Worm (Caenorhabditis elegans): ENCODE data around the gene mtl-1.

mtl-1 gene

ce11 chrV:6683282-6683681 is 8.4 kb downstream of the mtl-1 start:
- TF ChIP-seq mab-5 (tag; optimal IDR thresholded peaks at IDR 0.05): no peak
- TF ChIP-seq zag-1 (tag; optimal IDR thresholded peaks at IDR 0.05): no peak
- TF ChIP-seq ama-1 (optimal IDR thresholded peaks at IDR 0.05): no peak
- no peak for TF ChIP-seq nhr-6 (tag; optimal IDR thresholded peaks at IDR 0.05)
- TF ChIP-seq ztf-4 (tag; optimal IDR thresholded peaks at IDR 0.05): no peak
- no peak for TF ChIP-seq nhr-12 (tag; optimal IDR thresholded peaks at IDR 0.05)
- no peak for TF ChIP-seq ceh-16 (tag; optimal IDR thresholded peaks at IDR 0.05)
- TF ChIP-seq Y55F3AM.14 (GFP tag; optimal IDR thresholded peaks at IDR 0.05): no peak
- no peak for TF ChIP-seq peb-1 (tag; optimal IDR thresholded peaks at IDR 0.05)
- TF ChIP-seq lin-11 (tag; optimal IDR thresholded peaks at IDR 0.05): no peak
- TF ChIP-seq nhr-23 (tag; optimal IDR thresholded peaks at IDR 0.05): no peak
- no peak for TF ChIP-seq F13H6.1 (tag; optimal IDR thresholded peaks at IDR 0.05)
- no peak for TF ChIP-seq ZK546.5 (tag; optimal IDR thresholded peaks at IDR 0.05)
- no peak for TF ChIP-seq nhr-25 (tag; optimal IDR thresholded peaks at IDR 0.05)
- TF ChIP-seq nhr-237 (tag; optimal IDR thresholded peaks at IDR 0.05): no peak
- no peak for TF ChIP-seq alr-1 (tag; optimal IDR thresholded peaks at IDR 0.05)
- no peak for TF ChIP-seq R02D3.7 (tag; optimal IDR thresholded peaks at IDR 0.05)
- no peak for TF ChIP-seq sma-9 (GFP tag; optimal IDR thresholded peaks at IDR 0.05)
- no peak for TF ChIP-seq sma-9 (tag; optimal IDR thresholded peaks at IDR 0.05)
- TF ChIP-seq mdl-1 (tag; optimal IDR thresholded peaks at IDR 0.05): no peak

- TF ChIP-seq nhr-6 (tag; optimal IDR thresholded peaks at IDR 0.05) (no peak), nhr-23 (tag; optimal IDR thresholded peaks at IDR 0.05) (no peak), ztf-4 (tag; optimal IDR thresholded peaks at IDR 0.05) (no peak), lin-11 (tag; optimal IDR thresholded peaks at IDR 0.05) (no peak), F13H6.1 (tag; optimal IDR thresholded peaks at IDR 0.05) (no peak), lin-13 (GFP tag; optimal IDR thresholded peaks at IDR 0.05) (no peak), egl-27 (tag; optimal IDR thresholded peaks at IDR 0.05) (no peak), sem-4 (tag; optimal IDR thresholded peaks at IDR 0.05) (no peak), lin-39 (tag; optimal IDR thresholded peaks at IDR 0.05) (no peak), mab-5 (tag; optimal IDR thresholded peaks at IDR 0.05) (no peak), elt-1 (tag; optimal IDR thresholded peaks at IDR 0.05) (no peak), nhr-77 (tag; optimal IDR thresholded peaks at IDR 0.05) (no peak), Y55F3AM.14 (GFP tag; optimal IDR thresholded peaks at IDR 0.05) (no peak)
These were observed 10.2 kb downstream of the mtl-1 start, which contains the start of gene egl-46 for ce11 chrV:6681501-6681900. Gene egl-46, minus strand, starts transcription at chrV:6681573.

DNA sequence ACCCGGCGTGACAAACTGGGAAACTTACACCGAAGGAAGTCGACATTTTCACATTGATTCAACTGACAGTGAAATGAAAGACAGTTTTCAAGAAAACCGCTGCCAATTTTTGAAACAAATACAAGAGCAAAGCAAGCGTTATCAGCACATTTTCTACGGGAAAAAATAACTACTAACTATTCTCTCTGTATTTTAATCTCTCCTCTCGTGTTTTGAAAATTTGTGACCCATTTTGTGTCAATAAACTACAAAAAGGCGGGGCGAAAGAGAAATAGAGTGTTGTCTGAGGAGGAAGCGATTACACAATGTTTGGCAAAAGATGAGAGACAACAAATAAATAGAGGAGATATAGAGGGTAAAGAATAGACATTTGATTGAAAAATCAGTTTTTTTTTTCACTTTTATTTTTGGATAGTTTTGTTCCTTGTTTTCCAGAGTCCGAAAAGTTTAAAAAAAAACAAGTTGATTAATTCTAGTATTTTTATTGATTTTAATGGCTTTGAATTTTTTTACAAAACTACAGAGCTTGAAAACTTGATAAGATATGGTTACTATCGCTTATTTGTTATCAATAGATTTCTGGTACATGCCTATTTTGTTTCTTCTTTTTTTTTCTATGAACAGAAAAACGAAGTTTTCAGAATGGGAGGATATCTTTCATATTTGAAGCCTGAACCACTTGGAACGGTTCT is 15.4 kb downstream of the mtl-1 start, which contains the start of gene cest-34:
cest-34 (plus strand) TSS at position 642 of the 692 bp plus-strand sequence.
- TF ChIP-seq sma-9 (GFP tag; optimal IDR thresholded peaks at IDR 0.05): peak; percentile 19
- no peak for TF ChIP-seq sma-9 (tag; optimal IDR thresholded peaks at IDR 0.05)
- no peak for TF ChIP-seq ztf-4 (tag; optimal IDR thresholded peaks at IDR 0.05)
- no peak for TF ChIP-seq mbf-1 (tag; optimal IDR thresholded peaks at IDR 0.05)
- TF ChIP-seq fos-1 (tag; optimal IDR thresholded peaks at IDR 0.05): peak; percentile 4
- no peak for TF ChIP-seq nhr-237 (tag; optimal IDR thresholded peaks at IDR 0.05)
- TF ChIP-seq sem-4 (tag; optimal IDR thresholded peaks at IDR 0.05): no peak

DNA sequence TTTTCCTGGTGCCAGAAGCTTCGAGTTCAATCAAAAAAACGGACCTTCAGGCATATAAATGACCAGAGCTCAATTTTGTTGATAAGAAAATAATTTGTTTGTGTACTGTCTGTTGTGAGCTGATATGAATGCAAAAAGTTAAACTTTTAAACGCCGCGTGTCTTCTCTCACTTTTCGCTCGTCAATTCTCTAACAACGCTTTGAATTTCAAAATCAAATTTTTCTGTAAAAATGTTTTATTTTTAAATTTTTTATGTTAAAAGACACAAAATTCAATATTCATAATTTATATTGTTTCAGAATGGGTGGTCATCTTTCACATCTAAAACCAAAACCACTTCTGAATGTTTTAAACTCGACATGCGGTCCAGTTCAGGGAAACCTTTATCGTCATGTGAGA is 17.7 kb downstream of the mtl-1 start, which contains the start of gene cest-31:
cest-31 (plus strand) TSS at position 301 of the 400 bp plus-strand sequence.
- TF ChIP-seq mdl-1 (tag; optimal IDR thresholded peaks at IDR 0.05) (no peak), mab-5 (tag; optimal IDR thresholded peaks at IDR 0.05) (no peak), Y55F3AM.14 (GFP tag; optimal IDR thresholded peaks at IDR 0.05) (no peak), nhr-21 (tag; optimal IDR thresholded peaks at IDR 0.05) (no peak), ZK546.5 (tag; optimal IDR thresholded peaks at IDR 0.05) (no peak), sma-9 (GFP tag; optimal IDR thresholded peaks at IDR 0.05) (no peak), sma-9 (tag; optimal IDR thresholded peaks at IDR 0.05) (no peak), sem-4 (tag; optimal IDR thresholded peaks at IDR 0.05) (no peak), nhr-12 (tag; optimal IDR thresholded peaks at IDR 0.05) (no peak), zag-1 (tag; optimal IDR thresholded peaks at IDR 0.05) (no peak), F13H6.1 (tag; optimal IDR thresholded peaks at IDR 0.05) (no peak), lin-39 (tag; optimal IDR thresholded peaks at IDR 0.05) (no peak), nhr-129 (tag; optimal IDR thresholded peaks at IDR 0.05) (no peak)

DNA sequence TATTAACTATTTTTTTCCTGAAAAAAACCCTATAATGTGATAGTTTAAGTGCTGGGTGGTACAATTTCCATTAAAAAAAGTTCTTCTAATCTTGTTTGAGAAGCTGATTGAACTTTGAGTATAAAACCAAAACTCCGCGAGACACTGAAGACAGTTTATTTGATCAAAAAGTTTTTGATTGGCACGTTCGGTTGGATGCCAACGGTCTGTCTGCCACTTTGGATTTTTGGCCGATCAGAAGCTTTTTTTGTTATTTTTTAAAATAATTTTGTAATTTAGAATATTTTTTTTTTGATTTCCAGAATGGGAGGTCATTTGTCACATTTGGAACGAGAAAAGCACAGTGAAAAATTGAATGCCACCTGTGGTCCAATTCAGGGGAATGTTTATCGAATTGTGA is 22.1 kb downstream of the mtl-1 start, which contains the start of gene cest-28:
cest-28 (plus strand) TSS at position 301 of the 400 bp plus-strand sequence.
- TF ChIP-seq lin-39 (tag; optimal IDR thresholded peaks at IDR 0.05): no peak
- no peak for TF ChIP-seq sma-9 (GFP tag; optimal IDR thresholded peaks at IDR 0.05)
- TF ChIP-seq sma-9 (tag; optimal IDR thresholded peaks at IDR 0.05): no peak
- TF ChIP-seq unc-39 (tag; optimal IDR thresholded peaks at IDR 0.05): no peak

Measured in whole organism, L2 larva.